Worm (Caenorhabditis elegans): ENCODE data around the gene str-103.

DNA sequence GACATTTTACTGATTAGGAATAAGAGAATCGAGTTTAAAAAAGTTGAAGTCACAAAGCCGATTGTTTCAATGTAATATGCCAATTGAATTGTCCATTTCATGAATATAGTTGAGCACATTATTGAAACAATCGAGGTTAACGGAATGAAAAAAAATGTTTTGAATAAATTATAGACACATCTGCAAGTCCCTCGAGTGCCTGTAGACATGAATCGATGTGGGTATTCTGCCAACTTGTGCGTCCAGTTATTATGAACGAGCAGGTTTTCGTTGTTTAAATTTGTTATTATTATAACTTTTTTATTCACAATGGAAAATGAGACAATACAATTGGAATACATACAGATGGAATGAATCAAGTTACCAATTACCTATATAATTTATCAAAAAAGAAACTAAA is 39.9 kb upstream of the str-103 start, which contains the start of gene str-99:
- no peak for TF ChIP-seq him-1 (tag; optimal IDR thresholded peaks at IDR 0.05)
- no peak for TF ChIP-seq W03F9.2 (tag; optimal IDR thresholded peaks at IDR 0.05)

Data from whole organism, L4/young adult.